Worm (Caenorhabditis elegans) whole organism, mixed stage, embryonic: ENCODE measurements around the gene F57B9.8.

Source experiments
- blmp-1 ChIP-seq: fragments of 150-350 bp; optimal IDR thresholded peaks from 2 replicates; lab custom pipeline; 2014; ENCODE audit warnings: missing biosample characterization, missing genetic modification characterization
- ces-1 ChIP-seq: fragments of 150-350 bp; optimal IDR thresholded peaks from 2 replicates; lab custom pipeline; 2014; ENCODE audit warnings: missing biosample characterization, missing genetic modification reagents, missing genetic modification characterization
- elt-3 ChIP-seq: fragments of 150-350 bp; optimal IDR thresholded peaks from 2 replicates; lab custom pipeline; 2014; ENCODE audit warnings: missing biosample characterization, missing genetic modification characterization
- flh-1 ChIP-seq: fragments of 200-800 bp; sonication (Bioruptor generic); optimal IDR thresholded peaks from 2 replicates; lab custom pipeline; 2018; ENCODE audit warnings: mild to moderate bottlenecking, missing genetic modification characterization, moderate library complexity, missing compliant biosample characterization
- hlh-1 ChIP-seq: fragments of 150-350 bp; optimal IDR thresholded peaks from 2 replicates; lab custom pipeline; 2014; ENCODE audit warnings: missing biosample characterization, missing genetic modification reagents, missing genetic modification characterization
- lin-13 ChIP-seq: fragments of 150-350 bp; optimal IDR thresholded peaks from 2 replicates; lab custom pipeline; 2014; ENCODE audit warnings: missing biosample characterization, missing genetic modification characterization
- mab-5 ChIP-seq: fragments of 150-350 bp; optimal IDR thresholded peaks from 2 replicates; lab custom pipeline; 2014; ENCODE audit warnings: missing biosample characterization, missing genetic modification characterization
- nhr-237 ChIP-seq: fragments of 150-350 bp; optimal IDR thresholded peaks from 2 replicates; lab custom pipeline; 2014; ENCODE audit warnings: missing biosample characterization, missing genetic modification characterization
- nhr-28 ChIP-seq: fragments of 150-350 bp; optimal IDR thresholded peaks from 2 replicates; lab custom pipeline; 2014; ENCODE audit warnings: missing biosample characterization, missing genetic modification characterization
- pha-4 ChIP-seq: fragments of 150-350 bp; optimal IDR thresholded peaks from 2 replicates; lab custom pipeline; 2018; ENCODE audit warnings: missing biosample characterization, missing genetic modification reagents, missing genetic modification characterization
- snpc-4 ChIP-seq: fragments of 150-350 bp; optimal IDR thresholded peaks from 2 replicates; lab custom pipeline; 2014; ENCODE audit warnings: missing biosample characterization, missing genetic modification characterization
- ztf-11 ChIP-seq: fragments of 150-350 bp; optimal IDR thresholded peaks from 2 replicates; lab custom pipeline; 2014; ENCODE audit warnings: missing biosample characterization, missing genetic modification characterization

DNA sequence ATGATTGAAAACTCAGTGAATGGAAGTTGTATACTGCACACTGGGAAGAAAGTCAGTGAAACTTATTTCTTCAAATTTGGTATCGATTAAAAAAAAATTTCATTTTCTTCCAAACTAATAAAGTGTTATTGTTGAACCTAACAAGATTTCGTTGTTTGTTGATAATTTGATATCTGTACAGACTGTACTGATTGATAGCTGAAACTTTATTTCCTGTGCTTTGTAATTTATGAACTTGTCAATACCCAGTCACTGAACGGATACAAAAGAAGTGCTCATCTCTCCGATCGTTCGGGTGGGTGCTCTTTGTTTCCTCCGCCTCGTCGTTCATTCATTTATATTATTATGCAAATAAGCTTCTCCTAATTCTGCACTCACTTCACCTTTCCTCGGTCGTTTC lies 34.0 kb upstream of the F57B9.8 start, which contains the start of gene F31E3.12:
- TF ChIP-seq pha-4 (tag; lab: Kevin White, UChicago) (no peak), lin-13 (tag; lab: Kevin White, UChicago) (no peak), nhr-28 (tag; lab: Kevin White, UChicago) (no peak), ztf-11 (tag; lab: Kevin White, UChicago) (no peak), nhr-237 (no peak), snpc-4 (tag; lab: Kevin White, UChicago) (no peak), elt-3 (tag; lab: Kevin White, UChicago) (no peak), mab-5 (no peak), blmp-1 (tag; lab: Kevin White, UChicago) (no peak), hlh-1 (tag; lab: Kevin White, UChicago) (no peak), ces-1 (GFP tag; lab: Kevin White, UChicago) (no peak), flh-1 (GFP tag; lab: Kevin White, UChicago) (no peak)
